Fruit fly (Drosophila melanogaster) whole organism, embryonic: ENCODE results near the gene hdly.
A peak's percentile ranks its signal among the peaks of the same experiment; 100 is the strongest.

Experiments used
- Antp ChIP-seq: fragments of 200-800 bp; sonication (Bioruptor generic); optimal IDR thresholded peaks from 3 replicates; lab custom pipeline; 2016; ENCODE audit warnings: missing biosample characterization, missing genetic modification characterization
- Bdp1 ChIP-seq: fragments of 200-800 bp; sonication (Bioruptor generic); optimal IDR thresholded peaks from 3 replicates; lab custom pipeline; 2016; ENCODE audit warnings: missing biosample characterization, missing genetic modification characterization
- CG10462 ChIP-seq: fragments of 200-800 bp; sonication (Bioruptor generic); optimal IDR thresholded peaks from 2 replicates; lab custom pipeline; 2016; ENCODE audit warnings: missing biosample characterization, missing genetic modification characterization
- CG12155 ChIP-seq: fragments of 200-800 bp; sonication (Bioruptor generic); optimal IDR thresholded peaks from 3 replicates; lab custom pipeline; 2016; ENCODE audit warnings: missing biosample characterization, missing genetic modification characterization
- CG12219 ChIP-seq: fragments of 200-800 bp; sonication (Bioruptor generic); optimal IDR thresholded peaks from 3 replicates; lab custom pipeline; 2018; ENCODE audit warnings: missing biosample characterization, mild to moderate bottlenecking, missing genetic modification characterization
- CG1233 ChIP-seq: fragments of 200-800 bp; sonication (Bioruptor generic); optimal IDR thresholded peaks from 4 replicates; lab custom pipeline; 2018; ENCODE audit warnings: missing biosample characterization, mild to moderate bottlenecking, missing genetic modification characterization
- CG13287 ChIP-seq: fragments of 200-800 bp; sonication (Bioruptor generic); IDR thresholded peaks from 2 replicates; pipeline ENCODE4 v1.3.6; 2022; ENCODE audit warnings: missing biosample characterization, missing genetic modification characterization; ENCODE audit not compliant: partially characterized antibody
- CG13424 ChIP-seq: fragments of 200-800 bp; sonication (Bioruptor generic); optimal IDR thresholded peaks from 2 replicates; lab custom pipeline; 2019; ENCODE audit warnings: missing biosample characterization, mild to moderate bottlenecking, missing genetic modification characterization, moderate library complexity
- CG14860 ChIP-seq: fragments of 200-800 bp; sonication (Bioruptor generic); IDR thresholded peaks from 3 replicates; pipeline ENCODE4 v1.3.6; 2022; ENCODE audit warnings: missing biosample characterization, missing genetic modification characterization; ENCODE audit not compliant: partially characterized antibody
- CG15479 ChIP-seq: fragments of 200-800 bp; sonication (Bioruptor generic); optimal IDR thresholded peaks from 3 replicates; lab custom pipeline; 2019; ENCODE audit warnings: missing biosample characterization, mild to moderate bottlenecking, missing genetic modification characterization, moderate library complexity
- CG16813 ChIP-seq: fragments of 200-800 bp; sonication (Bioruptor generic); IDR thresholded peaks from 3 replicates; pipeline ENCODE4 v1.3.6; 2022; ENCODE audit warnings: missing biosample characterization, missing genetic modification characterization; ENCODE audit not compliant: partially characterized antibody
- CG16815 ChIP-seq: fragments of 200-800 bp; sonication (Bioruptor generic); optimal IDR thresholded peaks from 3 replicates; lab custom pipeline; 2017; ENCODE audit warnings: missing biosample characterization, mild to moderate bottlenecking, missing genetic modification characterization
- CG17912 ChIP-seq: fragments of 200-800 bp; sonication (Bioruptor generic); optimal IDR thresholded peaks from 2 replicates; lab custom pipeline; 2018; ENCODE audit warnings: missing biosample characterization, mild to moderate bottlenecking, missing genetic modification characterization
- CG2199 ChIP-seq: fragments of 200-800 bp; sonication (Bioruptor generic); IDR thresholded peaks from 3 replicates; pipeline ENCODE4 v1.3.6; 2022; ENCODE audit warnings: missing biosample characterization, missing genetic modification characterization
- CG2712 ChIP-seq: fragments of 200-800 bp; optimal IDR thresholded peaks from 3 replicates; lab custom pipeline; 2019; ENCODE audit warnings: missing biosample characterization, mild to moderate bottlenecking, missing genetic modification characterization, moderate library complexity
- CG2875 ChIP-seq: fragments of 200-800 bp; sonication (Bioruptor generic); optimal IDR thresholded peaks from 2 replicates; lab custom pipeline; 2017; ENCODE audit warnings: missing biosample characterization, mild to moderate bottlenecking, missing genetic modification characterization, missing genetic modification reagents
- CG2889 ChIP-seq: fragments of 200-800 bp; sonication (Bioruptor generic); IDR thresholded peaks from 3 replicates; pipeline ENCODE4 v1.3.6; 2022; ENCODE audit warnings: missing biosample characterization, missing genetic modification characterization
- CG31224 ChIP-seq: fragments of 200-800 bp; sonication (Bioruptor generic); IDR thresholded peaks from 2 replicates; pipeline ENCODE4 v1.3.6; 2022; ENCODE audit warnings: missing biosample characterization, missing genetic modification characterization
- CG32532 ChIP-seq: fragments of 200-800 bp; sonication (Bioruptor generic); IDR thresholded peaks from 2 replicates; pipeline ENCODE4 v1.3.6; 2022; ENCODE audit warnings: missing biosample characterization, missing genetic modification characterization
- CG3995 ChIP-seq: fragments of 200-800 bp; sonication (Bioruptor generic); optimal IDR thresholded peaks from 3 replicates; lab custom pipeline; 2016; ENCODE audit warnings: missing biosample characterization, missing genetic modification characterization
- CG4282 ChIP-seq: fragments of 200-800 bp; sonication (Bioruptor generic); optimal IDR thresholded peaks from 2 replicates; lab custom pipeline; 2016; ENCODE audit warnings: missing biosample characterization, missing genetic modification characterization
- CG4360 ChIP-seq: fragments of 200-800 bp; sonication (Bioruptor generic); IDR thresholded peaks from 2 replicates; pipeline ENCODE4 v1.3.6; 2022; ENCODE audit warnings: missing biosample characterization, missing genetic modification characterization
- CG4404 ChIP-seq: fragments of 200-800 bp; sonication (Bioruptor generic); IDR thresholded peaks from 2 replicates; pipeline ENCODE4 v1.3.6; 2022; ENCODE audit warnings: missing biosample characterization, missing genetic modification characterization
- CG4424 ChIP-seq: fragments of 200-800 bp; sonication (Bioruptor generic); optimal IDR thresholded peaks from 3 replicates; lab custom pipeline; 2016; ENCODE audit warnings: missing biosample characterization, missing genetic modification characterization
- CG6791 ChIP-seq: fragments of 200-800 bp; sonication (Bioruptor generic); IDR thresholded peaks from 3 replicates; pipeline ENCODE4 v1.3.6; 2022; ENCODE audit warnings: missing biosample characterization, missing genetic modification characterization; ENCODE audit not compliant: partially characterized antibody
- CG7357 ChIP-seq: fragments of 200-800 bp; sonication (Bioruptor generic); IDR thresholded peaks from 3 replicates; pipeline ENCODE4 v1.3.6; 2022; ENCODE audit warnings: missing biosample characterization, missing genetic modification characterization
- CG7963 ChIP-seq: fragments of 200-800 bp; sonication (Bioruptor generic); IDR thresholded peaks from 3 replicates; pipeline ENCODE4 v1.3.6; 2022; ENCODE audit warnings: missing biosample characterization, missing genetic modification characterization; ENCODE audit not compliant: partially characterized antibody
- CG9817 ChIP-seq: fragments of 200-800 bp; sonication (Bioruptor generic); optimal IDR thresholded peaks from 2 replicates; lab custom pipeline; 2018; ENCODE audit warnings: missing biosample characterization, mild to moderate bottlenecking, missing genetic modification characterization, moderate library complexity
- ERR ChIP-seq: fragments of 200-800 bp; sonication (Bioruptor generic); optimal IDR thresholded peaks from 2 replicates; lab custom pipeline; 2016; ENCODE audit warnings: missing biosample characterization, missing genetic modification characterization
- Ets97D ChIP-seq: fragments of 200-800 bp; sonication (Bioruptor generic); optimal IDR thresholded peaks from 3 replicates; lab custom pipeline; 2016; ENCODE audit warnings: missing biosample characterization, missing genetic modification characterization
- Opbp ChIP-seq: fragments of 200-800 bp; sonication (Bioruptor generic); IDR thresholded peaks from 3 replicates; pipeline ENCODE4 v1.3.6; 2022; ENCODE audit warnings: missing biosample characterization, missing genetic modification characterization; ENCODE audit not compliant: partially characterized antibody
- Poxn ChIP-seq: fragments of 200-800 bp; sonication (Bioruptor generic); IDR thresholded peaks from 2 replicates; pipeline ENCODE4 v1.3.6; 2022; ENCODE audit warnings: missing biosample characterization, missing genetic modification characterization
- Trl ChIP-seq, 3 experiments: fragments of >200 bp in 2 of 3; fragments of 200-800 bp in 1 of 3; sonication (Bioruptor generic) in 1 of 3; optimal IDR thresholded peaks; 2 replicates in 1 of 3; 3 replicates in 2 of 3; lab custom pipeline; 2016 to 2017; ENCODE audit warnings: missing biosample characterization in 1 of 3, missing genetic modification characterization in 1 of 3
- Xbp1 ChIP-seq: fragments of 200-800 bp; sonication (Bioruptor generic); optimal IDR thresholded peaks from 3 replicates; lab custom pipeline; 2016; ENCODE audit warnings: missing biosample characterization, mild to moderate bottlenecking, missing genetic modification characterization
- amos ChIP-seq: fragments of 200-800 bp; sonication (Bioruptor generic); IDR thresholded peaks from 2 replicates; pipeline ENCODE4 v1.3.6; 2022; ENCODE audit warnings: missing biosample characterization, missing genetic modification characterization; ENCODE audit not compliant: partially characterized antibody
- ato ChIP-seq: fragments of 200-800 bp; sonication (Bioruptor generic); IDR thresholded peaks from 2 replicates; pipeline ENCODE4 v1.3.6; 2022; ENCODE audit warnings: missing biosample characterization, missing genetic modification characterization; ENCODE audit not compliant: partially characterized antibody
- bab2 ChIP-seq: fragments of 200-800 bp; sonication (Bioruptor generic); optimal IDR thresholded peaks from 2 replicates; lab custom pipeline; 2016; ENCODE audit warnings: missing biosample characterization, missing genetic modification characterization
- bbx ChIP-seq: fragments of 200-800 bp; sonication (Bioruptor generic); IDR thresholded peaks from 2 replicates; pipeline ENCODE4 v1.3.6; 2022; ENCODE audit warnings: missing biosample characterization, missing genetic modification characterization; ENCODE audit not compliant: partially characterized antibody
- crp ChIP-seq, 2 experiments: fragments of 200-800 bp; sonication (Bioruptor generic); optimal IDR thresholded peaks; 2 replicates in 1 of 2; 3 replicates in 1 of 2; lab custom pipeline; 2017; ENCODE audit warnings: missing biosample characterization in 2 of 2, missing genetic modification characterization in 2 of 2, mild to moderate bottlenecking in 1 of 2, moderate library complexity in 1 of 2
- eyg ChIP-seq: fragments of 200-800 bp; sonication (Bioruptor generic); optimal IDR thresholded peaks from 3 replicates; lab custom pipeline; 2016; ENCODE audit warnings: missing biosample characterization, missing genetic modification characterization
- hb ChIP-seq: fragments of 200-800 bp; sonication (Bioruptor generic); IDR thresholded peaks from 3 replicates; pipeline ENCODE4 v1.3.6; 2022; ENCODE audit warnings: missing biosample characterization, missing genetic modification characterization; ENCODE audit not compliant: partially characterized antibody
- insv ChIP-seq, 2 experiments: fragments of 200-800 bp; sonication (Bioruptor generic); optimal IDR thresholded peaks; 3 replicates each; lab custom pipeline; 2016 to 2018; ENCODE audit warnings: missing biosample characterization in 2 of 2, missing genetic modification characterization in 2 of 2
- knrl ChIP-seq: fragments of 200-800 bp; sonication (Bioruptor generic); IDR thresholded peaks from 3 replicates; pipeline ENCODE4 v1.3.6; 2022; ENCODE audit warnings: missing biosample characterization, missing genetic modification characterization; ENCODE audit not compliant: partially characterized antibody
- nerfin-2 ChIP-seq: fragments of 200-800 bp; sonication (Bioruptor generic); IDR thresholded peaks from 2 replicates; pipeline ENCODE4 v1.3.6; 2022; ENCODE audit warnings: missing biosample characterization, missing genetic modification characterization; ENCODE audit not compliant: partially characterized antibody
- phol ChIP-seq: fragments of 200-800 bp; sonication (Bioruptor generic); optimal IDR thresholded peaks from 3 replicates; lab custom pipeline; 2018; ENCODE audit warnings: missing biosample characterization, mild to moderate bottlenecking, missing genetic modification characterization, moderate library complexity
- sens ChIP-seq: fragments of 200-800 bp; sonication (Bioruptor generic); peaks from one replicate; lab custom pipeline; 2016; ENCODE audit warnings: missing biosample characterization, missing genetic modification characterization
- shn ChIP-seq: fragments of 200-800 bp; sonication (Bioruptor generic); optimal IDR thresholded peaks from 3 replicates; lab custom pipeline; 2016; ENCODE audit warnings: missing biosample characterization, missing genetic modification characterization
- tx ChIP-seq: fragments of 200-800 bp; sonication (Bioruptor generic); optimal IDR thresholded peaks from 2 replicates; lab custom pipeline; 2016; ENCODE audit warnings: missing biosample characterization, missing genetic modification characterization

Gene hdly

dm6 chr3R:20890505-20890904 is 23.6 kb upstream of the hdly start (continued):
- TF ChIP-seq CG2712 (tag; lab: Kevin White, UChicago) = no peak
- no peak for TF ChIP-seq ERR (GFP tag; lab: Kevin White, UChicago)
- peak; percentile 60; the same call in 1 of the 2 replicates for TF ChIP-seq amos
- TF ChIP-seq CG12219 (GFP tag; lab: Kevin White, UChicago) = no peak
- no peak for TF ChIP-seq CG2889 (GFP tag; lab: Robert Waterston, UW)
- TF ChIP-seq Bdp1 (GFP tag; lab: Kevin White, UChicago) = peak; percentile 97
- no peak for TF ChIP-seq CG7357 (GFP tag; lab: Robert Waterston, UW)
- TF ChIP-seq Trl (optimal IDR thresholded peaks at IDR 0.05; lab: Kevin White, UChicago) = peak in 1 of 2 experiments; percentile 15
- TF ChIP-seq Trl (GFP tag; optimal IDR thresholded peaks at IDR 0.05; lab: Kevin White, UChicago) = no peak
- no peak for TF ChIP-seq Poxn (GFP tag; lab: Robert Waterston, UW)
- no peak for TF ChIP-seq CG3995 (GFP tag; lab: Kevin White, UChicago)
- no peak for TF ChIP-seq sens
- TF ChIP-seq CG4360 (GFP tag; lab: Robert Waterston, UW) = no peak
- TF ChIP-seq shn (GFP tag; lab: Kevin White, UChicago) = no peak
- TF ChIP-seq CG4282 (GFP tag; lab: Kevin White, UChicago) = no peak
- TF ChIP-seq CG15479 (GFP tag; lab: Kevin White, UChicago) = no peak
- TF ChIP-seq Xbp1 (GFP tag; lab: Kevin White, UChicago) = no peak
- no peak for TF ChIP-seq insv (GFP tag; optimal IDR thresholded peaks at IDR 0.05; lab: Kevin White, UChicago)
- TF ChIP-seq nerfin-2 (GFP tag; lab: Robert Waterston, UW) = no peak
- TF ChIP-seq CG16815 (GFP tag; lab: Kevin White, UChicago) = no peak
- no peak for TF ChIP-seq tx (GFP tag; lab: Kevin White, UChicago)
- no peak for TF ChIP-seq CG4404 (GFP tag; lab: Robert Waterston, UW)
- no peak for TF ChIP-seq Antp
- no peak for TF ChIP-seq phol (tag; lab: Kevin White, UChicago)
- no peak; the same call in 1 of the 2 replicates for TF ChIP-seq CG13287 (GFP tag; lab: Robert Waterston, UW)
- TF ChIP-seq CG10462 (GFP tag; lab: Kevin White, UChicago) = no peak
- TF ChIP-seq eyg (GFP tag; lab: Kevin White, UChicago) = no peak

- TF ChIP-seq crp (GFP tag; optimal IDR thresholded peaks at IDR 0.05; lab: Kevin White, UChicago) (peak in 1 of 2 experiments; percentile 35), bbx (peak; percentile 67; the same call in 1 of the 2 replicates), Bdp1 (GFP tag; lab: Kevin White, UChicago) (peak; percentile 95), bab2 (no peak), CG2875 (GFP tag; lab: Kevin White, UChicago) (no peak), CG17912 (GFP tag; lab: Kevin White, UChicago) (no peak), CG13424 (tag; lab: Kevin White, UChicago) (no peak), CG31224 (GFP tag; lab: Robert Waterston, UW) (no peak), CG4424 (GFP tag; lab: Kevin White, UChicago) (no peak), CG14860 (peak; percentile 31; the same call in 1 of the 3 replicates), CG7963 (GFP tag; lab: Robert Waterston, UW) (peak; percentile 63; the same call in 2 of the 3 replicates), hb (peak; percentile 48; the same call in 1 of the 3 replicates), CG32532 (GFP tag; lab: Robert Waterston, UW) (no peak), CG2199 (GFP tag; lab: Robert Waterston, UW) (peak; percentile 65; the same call in 2 of the 3 replicates), CG16813 (GFP tag; lab: Robert Waterston, UW) (peak; percentile 61), ato (peak; percentile 48), shn (GFP tag; lab: Kevin White, UChicago) (no peak), ERR (GFP tag; lab: Kevin White, UChicago) (no peak), CG6791 (GFP tag; lab: Robert Waterston, UW) (peak; percentile 88), CG1233 (GFP tag; lab: Kevin White, UChicago) (no peak), CG9817 (tag; lab: Kevin White, UChicago) (no peak), nerfin-2 (GFP tag; lab: Robert Waterston, UW) (peak; percentile 20; the same call in 1 of the 2 replicates), Ets97D (GFP tag; lab: Kevin White, UChicago) (no peak), Opbp (peak; percentile 82; the same call in 2 of the 3 replicates), knrl (peak; percentile 31; the same call in 2 of the 3 replicates), CG12155 (GFP tag; lab: Kevin White, UChicago) (no peak)
These were observed 23.2 kb upstream of the hdly start for dm6 chr3R:20890920-20891319.
